Worm (Caenorhabditis elegans) whole organism, L4 larva: Measurements from ENCODE around the gene C39E9.12.

ENCODE experiments used
- T20F7.1 ChIP-seq: fragments of 200-800 bp; sonication (Bioruptor generic); optimal IDR thresholded peaks from 2 replicates; lab custom pipeline; 2018; ENCODE audit warnings: mild to moderate bottlenecking, missing genetic modification characterization, missing compliant biosample characterization
- T26A8.4 ChIP-seq: fragments of 200-800 bp; sonication (Bioruptor generic); IDR thresholded peaks from 2 replicates; pipeline ENCODE4 v1.3.6; 2022; ENCODE audit warnings: missing genetic modification characterization, missing compliant biosample characterization
- ZK546.5 ChIP-seq, 2 experiments: sonication (generic microtip); optimal IDR thresholded peaks; 2 replicates each; lab custom pipeline; 2017; ENCODE audit warnings: missing biosample characterization in 2 of 2, missing genetic modification characterization in 2 of 2
- aly-2 ChIP-seq: sonication (generic microtip); optimal IDR thresholded peaks from 2 replicates; lab custom pipeline; 2018; ENCODE audit warnings: missing biosample characterization, missing genetic modification characterization
- ceh-82 ChIP-seq: sonication (generic microtip); optimal IDR thresholded peaks from 2 replicates; lab custom pipeline; 2017; ENCODE audit warnings: missing biosample characterization, missing genetic modification characterization
- ces-1 ChIP-seq: fragments of 150-350 bp; sonication (generic microtip); optimal IDR thresholded peaks from 4 replicates; lab custom pipeline; 2014; ENCODE audit warnings: missing biosample characterization, missing genetic modification reagents, missing genetic modification characterization
- cey-2 ChIP-seq: sonication (generic microtip); optimal IDR thresholded peaks from 3 replicates; lab custom pipeline; 2017; ENCODE audit warnings: missing genetic modification characterization, mild to moderate bottlenecking, missing compliant biosample characterization, antibody characterized with exemption, borderline replicate concordance; ENCODE audit not compliant: insufficient read depth
- dmd-6 ChIP-seq: fragments of 200-800 bp; sonication (Bioruptor generic); IDR thresholded peaks from 2 replicates; pipeline ENCODE4 v1.3.6; 2022; ENCODE audit warnings: missing genetic modification reagents, missing genetic modification characterization, missing compliant biosample characterization
- dmd-8 ChIP-seq: fragments of 200-800 bp; sonication (Bioruptor generic); IDR thresholded peaks from 2 replicates; pipeline ENCODE4 v1.3.6; 2022; ENCODE audit warnings: missing genetic modification characterization, missing compliant biosample characterization
- dpl-1 ChIP-seq: fragments of 150-350 bp; optimal IDR thresholded peaks from 2 replicates; lab custom pipeline; 2014; ENCODE audit warnings: missing biosample characterization, missing genetic modification reagents, missing genetic modification characterization
- dve-1 ChIP-seq: sonication (generic microtip); optimal IDR thresholded peaks from 2 replicates; lab custom pipeline; 2017; ENCODE audit warnings: antibody characterized with exemption, mild to moderate bottlenecking, missing genetic modification characterization, missing compliant biosample characterization; ENCODE audit not compliant: insufficient read depth
- egl-43 ChIP-seq: fragments of 200-800 bp; sonication (Bioruptor generic); IDR thresholded peaks from 2 replicates; pipeline ENCODE4 v1.3.6; 2022; ENCODE audit warnings: missing genetic modification reagents, missing genetic modification characterization, missing compliant biosample characterization
- fos-1 ChIP-seq: fragments of 150-350 bp; optimal IDR thresholded peaks from 2 replicates; lab custom pipeline; 2014; ENCODE audit warnings: missing biosample characterization, missing genetic modification characterization
- hlh-11 ChIP-seq: fragments of 200-800 bp; sonication (Bioruptor generic); optimal IDR thresholded peaks from 2 replicates; lab custom pipeline; 2018; ENCODE audit warnings: mild to moderate bottlenecking, missing genetic modification characterization, missing compliant biosample characterization
- hlh-30 ChIP-seq: sonication (generic microtip); optimal IDR thresholded peaks from 2 replicates; lab custom pipeline; 2017; ENCODE audit warnings: antibody characterized with exemption, mild to moderate bottlenecking, missing genetic modification characterization, missing compliant biosample characterization; ENCODE audit not compliant: insufficient read depth
- lin-1 ChIP-seq: fragments of 200-800 bp; sonication (Bioruptor generic); IDR thresholded peaks from 2 replicates; pipeline ENCODE4 v1.3.6; 2022; ENCODE audit warnings: missing genetic modification reagents, missing genetic modification characterization, missing compliant biosample characterization
- lin-15B ChIP-seq: fragments of 150-350 bp; sonication (generic microtip); optimal IDR thresholded peaks from 3 replicates; lab custom pipeline; 2014; ENCODE audit warnings: missing biosample characterization, missing genetic modification characterization
- lir-3 ChIP-seq: sonication (generic microtip); optimal IDR thresholded peaks from 2 replicates; lab custom pipeline; 2016; ENCODE audit warnings: mild to moderate bottlenecking, missing genetic modification characterization, missing compliant biosample characterization
- mdl-1 ChIP-seq, 2 experiments: fragments of 150-350 bp in 1 of 2; sonication (generic microtip) in 1 of 2; optimal IDR thresholded peaks; 2 replicates each; lab custom pipeline; 2014 to 2017; ENCODE audit warnings: missing biosample characterization in 2 of 2, missing genetic modification characterization in 2 of 2
- mes-2 ChIP-seq: sonication (generic microtip); optimal IDR thresholded peaks from 2 replicates; lab custom pipeline; 2016; ENCODE audit warnings: missing genotype, mild to moderate bottlenecking, missing genetic modification characterization, missing compliant biosample characterization; ENCODE audit not compliant: poor library complexity, severe bottlenecking
- mxl-2 ChIP-seq: fragments of 200-800 bp; sonication (Bioruptor generic); conservative IDR thresholded peaks from 2 replicates; pipeline ENCODE4 v1.3.6; 2022; ENCODE audit warnings: missing genetic modification reagents, missing genetic modification characterization, missing compliant biosample characterization
- mxl-3 ChIP-seq: fragments of 200-800 bp; sonication (Bioruptor generic); optimal IDR thresholded peaks from 2 replicates; lab custom pipeline; 2018; ENCODE audit warnings: mild to moderate bottlenecking, missing genetic modification characterization, missing compliant biosample characterization
- nhr-102 ChIP-seq: sonication (generic microtip); optimal IDR thresholded peaks from 2 replicates; lab custom pipeline; 2016; ENCODE audit warnings: mild to moderate bottlenecking, missing genetic modification characterization, moderate library complexity, missing compliant biosample characterization
- nhr-11 ChIP-seq: fragments of 150-350 bp; optimal IDR thresholded peaks from 2 replicates; lab custom pipeline; 2014; ENCODE audit warnings: missing biosample characterization, missing genetic modification characterization
- nhr-28 ChIP-seq: fragments of 150-350 bp; optimal IDR thresholded peaks from 2 replicates; lab custom pipeline; 2014; ENCODE audit warnings: missing biosample characterization, missing genetic modification characterization
- nhr-41 ChIP-seq: fragments of 200-800 bp; sonication (Bioruptor generic); IDR thresholded peaks from 2 replicates; pipeline ENCODE4 v1.3.6; 2022; ENCODE audit warnings: missing genetic modification reagents, missing genetic modification characterization, missing compliant biosample characterization
- nhr-6 ChIP-seq: fragments of 150-350 bp; optimal IDR thresholded peaks from 2 replicates; lab custom pipeline; 2014; ENCODE audit warnings: missing biosample characterization, missing genetic modification characterization
- pha-4 ChIP-seq, 2 experiments: fragments of 150-350 bp in 1 of 2; fragments of 200-800 bp in 1 of 2; sonication (Bioruptor generic) in 1 of 2; IDR thresholded peaks in 1 of 2; optimal IDR thresholded peaks in 1 of 2; 2 replicates each; pipeline versions ENCODE4 v1.3.6 to Lab custom; 2014 to 2022; ENCODE audit warnings: missing genetic modification characterization in 2 of 2, missing genetic modification reagents in 2 of 2, missing biosample characterization in 1 of 2, missing compliant biosample characterization in 1 of 2
- pqm-1 ChIP-seq: sonication (generic microtip); optimal IDR thresholded peaks from 2 replicates; lab custom pipeline; 2017; ENCODE audit warnings: missing biosample characterization, missing genetic modification characterization
- saeg-2 ChIP-seq: fragments of 200-800 bp; sonication (Bioruptor generic); IDR thresholded peaks from 2 replicates; pipeline ENCODE4 v1.3.6; 2022; ENCODE audit warnings: missing genetic modification reagents, missing genetic modification characterization, missing compliant biosample characterization
- snpc-1.2 ChIP-seq: fragments of 200-800 bp; sonication (Bioruptor generic); IDR thresholded peaks from 2 replicates; pipeline ENCODE4 v1.3.6; 2022; ENCODE audit warnings: missing genetic modification reagents, missing genetic modification characterization, missing compliant biosample characterization
- spr-1 ChIP-seq: sonication (generic microtip); optimal IDR thresholded peaks from 2 replicates; lab custom pipeline; 2016; ENCODE audit warnings: mild to moderate bottlenecking, missing genetic modification characterization, missing compliant biosample characterization
- unc-39 ChIP-seq: sonication (generic microtip); optimal IDR thresholded peaks from 2 replicates; lab custom pipeline; 2017; ENCODE audit warnings: missing biosample characterization, missing genetic modification characterization
- unc-62 ChIP-seq, 3 experiments: fragments of 150-350 bp in 1 of 3; sonication (generic microtip); optimal IDR thresholded peaks in 2 of 3; peaks in 1 of 3; 1 replicate in 1 of 3; 2 replicates in 2 of 3; lab custom pipeline; 2014 to 2017; ENCODE audit warnings: missing biosample characterization in 3 of 3, missing genetic modification characterization in 3 of 3, missing genetic modification reagents in 3 of 3, missing genotype in 1 of 3
- vab-7 ChIP-seq: fragments of 200-800 bp; sonication (Bioruptor generic); IDR thresholded peaks from 2 replicates; pipeline ENCODE4 v1.3.6; 2022; ENCODE audit warnings: missing genetic modification reagents, missing genetic modification characterization, missing compliant biosample characterization
- zfp-2 ChIP-seq: sonication (generic microtip); optimal IDR thresholded peaks from 2 replicates; lab custom pipeline; 2016; ENCODE audit warnings: mild to moderate bottlenecking, missing genetic modification characterization, missing compliant biosample characterization

C39E9.12 gene

DNA sequence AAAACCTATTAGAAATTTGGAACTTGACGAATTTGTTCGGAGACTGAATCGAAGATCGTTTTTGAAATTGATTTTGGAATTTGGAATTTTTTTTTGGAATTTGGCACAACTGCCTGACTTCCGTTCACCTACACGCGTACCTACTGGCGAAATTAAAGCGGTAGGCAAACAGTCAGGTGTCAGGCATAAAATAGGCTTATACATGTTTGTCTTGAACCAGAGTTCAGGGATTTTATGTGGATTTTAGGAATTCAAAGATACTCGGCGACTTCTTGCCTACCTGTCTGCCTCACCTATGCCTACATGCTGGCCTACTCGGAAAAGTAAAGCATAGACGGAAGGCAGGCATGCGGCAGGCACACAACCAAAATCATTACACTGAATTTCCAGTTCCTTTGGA is 15.5 kb upstream of the C39E9.12 start:
- TF ChIP-seq vab-7 (GFP tag; lab: Robert Waterston, UW) (0 out of 2 replicates have a peak, but pooled peaks have one; percentile 7), zfp-2 (tag; lab: Kevin White, UChicago) (no peak), pha-4 (GFP tag; IDR thresholded peaks at IDR 0.05; lab: Robert Waterston, UW) (no peak), pha-4 (tag; optimal IDR thresholded peaks at IDR 0.05; lab: Kevin White, UChicago) (no peak), unc-39 (no peak), spr-1 (tag; lab: Kevin White, UChicago) (no peak), lir-3 (tag; lab: Kevin White, UChicago) (no peak), dmd-8 (GFP tag; lab: Robert Waterston, UW) (no peak), T26A8.4 (GFP tag; lab: Robert Waterston, UW) (no peak), saeg-2 (GFP tag; lab: Robert Waterston, UW) (no peak), fos-1 (no peak), T20F7.1 (GFP tag; lab: Kevin White, UChicago) (no peak), nhr-6 (tag; lab: Kevin White, UChicago) (no peak), egl-43 (GFP tag; lab: Robert Waterston, UW) (no peak), unc-62 (GFP tag; optimal IDR thresholded peaks at IDR 0.05 in 1 of 2; lab: Kevin White, UChicago) (peak in 1 of 2 experiments; percentile 96), unc-62 (tag; optimal IDR thresholded peaks at IDR 0.05; lab: Kevin White, UChicago) (no peak)
- TF ChIP-seq, all 104 proteins: peak for 2

DNA sequence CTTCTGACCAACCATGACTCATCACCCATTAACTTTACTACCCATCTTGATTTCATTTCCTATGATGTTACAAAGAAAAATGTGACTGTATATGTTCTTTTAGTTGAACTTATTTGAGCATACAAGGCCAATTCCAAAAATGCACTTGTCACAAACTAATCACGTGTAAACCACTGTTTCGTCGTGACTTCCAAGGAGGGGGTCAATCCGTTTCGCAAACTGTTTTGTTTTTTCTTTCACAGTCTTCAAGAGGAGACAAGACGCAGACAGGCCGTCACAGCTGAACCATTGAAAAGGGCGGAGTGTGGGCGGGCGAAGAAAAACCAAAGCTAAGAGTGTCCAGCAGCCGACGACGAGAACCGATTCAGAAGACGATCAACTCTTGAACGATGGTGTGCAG is 14.7 kb upstream of the C39E9.12 start, which contains the start of gene C39E9.8:
Gene C39E9.8 (plus strand): TSS at position 328 of the 400 bp plus-strand sequence.
- TF ChIP-seq mdl-1 (tag; optimal IDR thresholded peaks at IDR 0.05; lab: Kevin White, UChicago): peak in 1 of 2 experiments; percentile 28
- peak; percentile 60 for TF ChIP-seq mxl-3 (GFP tag; lab: Kevin White, UChicago)
- peak; percentile 80 for TF ChIP-seq cey-2
- TF ChIP-seq pqm-1 (tag; lab: Kevin White, UChicago): no peak
- TF ChIP-seq mes-2 (tag; lab: Kevin White, UChicago): no peak
- no peak for TF ChIP-seq nhr-102 (tag; lab: Kevin White, UChicago)
- peak; percentile 76 for TF ChIP-seq nhr-28 (tag; lab: Kevin White, UChicago)
- TF ChIP-seq dve-1 (tag; lab: Kevin White, UChicago): peak; percentile 21
- TF ChIP-seq hlh-30: peak; percentile 55
- peak; percentile 67 for TF ChIP-seq hlh-11 (tag; lab: Kevin White, UChicago)
- no peak for TF ChIP-seq dpl-1 (GFP tag; lab: Kevin White, UChicago)
- TF ChIP-seq, all 104 proteins: peak for 7

DNA sequence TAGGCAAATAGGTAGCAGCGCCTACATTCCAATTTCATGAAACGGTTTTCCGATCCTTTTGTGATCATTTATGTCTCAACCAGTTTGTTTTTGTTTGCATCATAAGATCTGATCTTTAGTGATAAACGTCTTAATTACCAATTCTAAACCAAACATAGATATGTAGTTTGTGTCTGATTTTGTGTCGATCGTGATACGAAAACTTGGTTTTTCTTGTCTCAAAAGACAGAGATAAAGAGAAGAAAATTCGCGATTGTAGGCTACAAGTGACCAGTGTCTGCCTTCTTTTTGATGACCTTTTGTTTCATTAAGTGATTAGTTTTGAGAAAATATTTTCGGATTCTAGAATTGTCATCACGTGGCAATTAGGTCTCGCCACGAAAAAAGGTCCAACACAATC is 13.6 kb upstream of the C39E9.12 start:
- TF ChIP-seq nhr-28 (tag; lab: Kevin White, UChicago) (peak; percentile 92), dmd-6 (no peak), nhr-41 (GFP tag; lab: Robert Waterston, UW) (no peak), snpc-1.2 (GFP tag; lab: Robert Waterston, UW) (no peak), ZK546.5 (tag; optimal IDR thresholded peaks at IDR 0.05; lab: Kevin White, UChicago) (no peak), ceh-82 (no peak), lin-1 (GFP tag; lab: Robert Waterston, UW) (no peak), ces-1 (no peak), hlh-11 (tag; lab: Kevin White, UChicago) (peak; percentile 20), mxl-2 (GFP tag; lab: Robert Waterston, UW) (no peak), lin-15B (tag; lab: Kevin White, UChicago) (no peak), aly-2 (tag; lab: Kevin White, UChicago) (no peak), mdl-1 (tag; optimal IDR thresholded peaks at IDR 0.05; lab: Kevin White, UChicago) (peak in 1 of 2 experiments; percentile 5), nhr-11 (tag; lab: Kevin White, UChicago) (peak; percentile 89)
